Worm (Caenorhabditis elegans) whole organism, L4 larva: ENCODE data around the gene lron-5.

ENCODE experiments used
- D1046.2 ChIP-seq: fragments of 200-800 bp; sonication (Bioruptor generic); IDR thresholded peaks from 2 replicates; pipeline ENCODE4 v1.3.6; 2022; ENCODE audit warnings: missing genetic modification characterization, missing compliant biosample characterization
- F37D6.2 ChIP-seq: sonication (generic microtip); optimal IDR thresholded peaks from 2 replicates; lab custom pipeline; 2016; ENCODE audit warnings: mild to moderate bottlenecking, missing genetic modification characterization, missing compliant biosample characterization
- F44E2.7 ChIP-seq: fragments of 200-800 bp; sonication (Bioruptor generic); IDR thresholded peaks from 2 replicates; pipeline ENCODE4 v2.1.2; 2022; ENCODE audit warnings: missing genetic modification characterization, missing compliant biosample characterization
- F49E8.2 ChIP-seq: sonication (generic microtip); optimal IDR thresholded peaks from 2 replicates; lab custom pipeline; 2016; ENCODE audit warnings: missing compliant biosample characterization, mild to moderate bottlenecking, missing genetic modification characterization, borderline replicate concordance
- R02D3.7 ChIP-seq: fragments of 150-350 bp; sonication (generic microtip); optimal IDR thresholded peaks from 3 replicates; lab custom pipeline; 2014; ENCODE audit warnings: missing biosample characterization, missing genetic modification characterization
- Y75B8A.6 ChIP-seq: fragments of 200-800 bp; sonication (Bioruptor generic); IDR thresholded peaks from 2 replicates; pipeline ENCODE4 v1.3.6; 2022; ENCODE audit warnings: missing genetic modification reagents, missing genetic modification characterization, missing compliant biosample characterization
- ZK337.2 ChIP-seq: fragments of 200-800 bp; sonication (Bioruptor generic); IDR thresholded peaks from 2 replicates; pipeline ENCODE4 v1.3.6; 2022; ENCODE audit warnings: missing genetic modification reagents, missing genetic modification characterization, missing compliant biosample characterization
- aha-1 ChIP-seq: fragments of 150-350 bp; peaks from one replicate; lab custom pipeline; 2014; ENCODE audit warnings: missing biosample characterization, missing genetic modification characterization
- aly-2 ChIP-seq: sonication (generic microtip); optimal IDR thresholded peaks from 2 replicates; lab custom pipeline; 2018; ENCODE audit warnings: missing biosample characterization, missing genetic modification characterization
- ama-1 ChIP-seq: fragments of 150-350 bp; optimal IDR thresholded peaks from 2 replicates; lab custom pipeline; 2014; ENCODE audit warnings: inconsistent platforms, mixed read lengths
- arid-1 ChIP-seq: fragments of 200-800 bp; sonication (Bioruptor generic); conservative IDR thresholded peaks from 2 replicates; pipeline ENCODE4 v1.3.6; 2022; ENCODE audit warnings: missing genetic modification reagents, missing genetic modification characterization, missing compliant biosample characterization
- ceh-20 ChIP-seq: fragments of 200-800 bp; sonication (Bioruptor generic); IDR thresholded peaks from 2 replicates; pipeline ENCODE4 v1.3.6; 2022; ENCODE audit warnings: missing genetic modification reagents, missing genetic modification characterization, missing compliant biosample characterization
- ceh-62 ChIP-seq: sonication (generic microtip); optimal IDR thresholded peaks from 2 replicates; lab custom pipeline; 2017; ENCODE audit warnings: missing biosample characterization, missing genetic modification characterization
- ces-1 ChIP-seq: fragments of 150-350 bp; sonication (generic microtip); optimal IDR thresholded peaks from 4 replicates; lab custom pipeline; 2014; ENCODE audit warnings: missing biosample characterization, missing genetic modification reagents, missing genetic modification characterization
- daf-16 ChIP-seq, 3 experiments: sonication (generic microtip); optimal IDR thresholded peaks; 2 replicates each; lab custom pipeline; 2016 to 2017; ENCODE audit warnings: missing genetic modification characterization in 3 of 3, missing genetic modification reagents in 3 of 3, mild to moderate bottlenecking in 2 of 3, missing compliant biosample characterization in 2 of 3, missing biosample characterization in 1 of 3, moderate library complexity in 1 of 3
- daf-19 ChIP-seq: fragments of 200-800 bp; sonication (Bioruptor generic); conservative IDR thresholded peaks from 2 replicates; pipeline ENCODE4 v1.3.6; 2022; ENCODE audit warnings: missing genetic modification characterization, missing compliant biosample characterization
- dpl-1 ChIP-seq: fragments of 150-350 bp; optimal IDR thresholded peaks from 2 replicates; lab custom pipeline; 2014; ENCODE audit warnings: missing biosample characterization, missing genetic modification reagents, missing genetic modification characterization
- dve-1 ChIP-seq: sonication (generic microtip); optimal IDR thresholded peaks from 2 replicates; lab custom pipeline; 2017; ENCODE audit warnings: antibody characterized with exemption, mild to moderate bottlenecking, missing genetic modification characterization, missing compliant biosample characterization; ENCODE audit not compliant: insufficient read depth
- egl-43 ChIP-seq: fragments of 200-800 bp; sonication (Bioruptor generic); IDR thresholded peaks from 2 replicates; pipeline ENCODE4 v1.3.6; 2022; ENCODE audit warnings: missing genetic modification reagents, missing genetic modification characterization, missing compliant biosample characterization
- fkh-10 ChIP-seq: fragments of 150-350 bp; optimal IDR thresholded peaks from 2 replicates; lab custom pipeline; 2014; ENCODE audit warnings: missing biosample characterization, missing genetic modification reagents, missing genetic modification characterization
- gei-8 ChIP-seq: fragments of 200-800 bp; sonication (Bioruptor generic); optimal IDR thresholded peaks from 2 replicates; lab custom pipeline; 2018; ENCODE audit warnings: mild to moderate bottlenecking, missing genetic modification characterization, missing compliant biosample characterization
- hif-1 ChIP-seq, 2 experiments: sonication (generic microtip); optimal IDR thresholded peaks; 2 replicates each; lab custom pipeline; 2016 to 2017; ENCODE audit warnings: missing compliant biosample characterization in 2 of 2, missing genetic modification characterization in 2 of 2, missing genetic modification reagents in 2 of 2, missing genotype in 2 of 2, mild to moderate bottlenecking in 1 of 2
- hlh-11 ChIP-seq: fragments of 200-800 bp; sonication (Bioruptor generic); optimal IDR thresholded peaks from 2 replicates; lab custom pipeline; 2018; ENCODE audit warnings: mild to moderate bottlenecking, missing genetic modification characterization, missing compliant biosample characterization
- lim-7 ChIP-seq: fragments of 200-800 bp; sonication (Bioruptor generic); IDR thresholded peaks from 2 replicates; pipeline ENCODE4 v1.3.6; 2022; ENCODE audit warnings: missing genetic modification characterization, missing compliant biosample characterization
- lin-15B ChIP-seq: fragments of 150-350 bp; sonication (generic microtip); optimal IDR thresholded peaks from 3 replicates; lab custom pipeline; 2014; ENCODE audit warnings: missing biosample characterization, missing genetic modification characterization
- lin-29 ChIP-seq: fragments of 200-800 bp; sonication (Bioruptor generic); IDR thresholded peaks from 2 replicates; pipeline ENCODE4 v1.3.6; 2022; ENCODE audit warnings: missing genetic modification reagents, missing genetic modification characterization, missing compliant biosample characterization
- madf-5 ChIP-seq, 2 experiments: fragments of 200-800 bp; sonication (Bioruptor generic); IDR thresholded peaks; 2 replicates each; pipeline ENCODE4 v1.3.6; 2022; ENCODE audit warnings: missing compliant biosample characterization in 2 of 2, missing genetic modification characterization in 2 of 2
- madf-9 ChIP-seq: fragments of 200-800 bp; sonication (Bioruptor generic); conservative IDR thresholded peaks from 2 replicates; pipeline ENCODE4 v1.3.6; 2022; ENCODE audit warnings: missing genetic modification reagents, missing genetic modification characterization, missing compliant biosample characterization
- mdl-1 ChIP-seq, 2 experiments: fragments of 150-350 bp in 1 of 2; sonication (generic microtip) in 1 of 2; optimal IDR thresholded peaks; 2 replicates each; lab custom pipeline; 2014 to 2017; ENCODE audit warnings: missing biosample characterization in 2 of 2, missing genetic modification characterization in 2 of 2
- mes-2 ChIP-seq: sonication (generic microtip); optimal IDR thresholded peaks from 2 replicates; lab custom pipeline; 2016; ENCODE audit warnings: missing genotype, mild to moderate bottlenecking, missing genetic modification characterization, missing compliant biosample characterization; ENCODE audit not compliant: poor library complexity, severe bottlenecking
- nhr-10 ChIP-seq: fragments of 150-350 bp; optimal IDR thresholded peaks from 2 replicates; lab custom pipeline; 2014; ENCODE audit warnings: missing biosample characterization, missing genetic modification characterization
- nhr-102 ChIP-seq: sonication (generic microtip); optimal IDR thresholded peaks from 2 replicates; lab custom pipeline; 2016; ENCODE audit warnings: mild to moderate bottlenecking, missing genetic modification characterization, moderate library complexity, missing compliant biosample characterization
- nhr-237 ChIP-seq: sonication (generic microtip); optimal IDR thresholded peaks from 2 replicates; lab custom pipeline; 2017; ENCODE audit warnings: missing biosample characterization, missing genetic modification characterization
- nhr-42 ChIP-seq: fragments of 200-800 bp; sonication (Bioruptor generic); IDR thresholded peaks from 2 replicates; pipeline ENCODE4 v1.3.6; 2022; ENCODE audit warnings: missing genetic modification characterization, missing compliant biosample characterization
- nhr-6 ChIP-seq: fragments of 150-350 bp; optimal IDR thresholded peaks from 2 replicates; lab custom pipeline; 2014; ENCODE audit warnings: missing biosample characterization, missing genetic modification characterization
- nhr-76 ChIP-seq: fragments of 150-350 bp; optimal IDR thresholded peaks from 2 replicates; lab custom pipeline; 2014; ENCODE audit warnings: missing biosample characterization, missing genetic modification characterization
- php-3 ChIP-seq: fragments of 200-800 bp; sonication (Bioruptor generic); IDR thresholded peaks from 2 replicates; pipeline ENCODE4 v1.3.6; 2022; ENCODE audit warnings: missing genetic modification reagents, missing genetic modification characterization, missing compliant biosample characterization
- rbr-2 ChIP-seq: sonication (generic microtip); optimal IDR thresholded peaks from 2 replicates; lab custom pipeline; 2016; ENCODE audit warnings: missing genotype, missing genetic modification characterization, missing compliant biosample characterization
- sdz-12 ChIP-seq: fragments of 200-800 bp; sonication (Bioruptor generic); optimal IDR thresholded peaks from 2 replicates; lab custom pipeline; 2018; ENCODE audit warnings: mild to moderate bottlenecking, missing genetic modification characterization, missing compliant biosample characterization
- skn-1 ChIP-seq: fragments of 150-350 bp; optimal IDR thresholded peaks from 2 replicates; lab custom pipeline; 2014; ENCODE audit warnings: missing biosample characterization, missing genetic modification characterization
- spr-1 ChIP-seq: sonication (generic microtip); optimal IDR thresholded peaks from 2 replicates; lab custom pipeline; 2016; ENCODE audit warnings: mild to moderate bottlenecking, missing genetic modification characterization, missing compliant biosample characterization
- spr-3 ChIP-seq: fragments of 200-800 bp; sonication (Bioruptor generic); optimal IDR thresholded peaks from 2 replicates; lab custom pipeline; 2018; ENCODE audit warnings: mild to moderate bottlenecking, missing genetic modification characterization, missing compliant biosample characterization
- tag-97 ChIP-seq: fragments of 200-800 bp; sonication (Bioruptor generic); IDR thresholded peaks from 2 replicates; pipeline ENCODE4 v1.3.6; 2022; ENCODE audit warnings: missing genetic modification characterization, missing compliant biosample characterization
- tra-1 ChIP-seq: fragments of 200-800 bp; sonication (Bioruptor generic); IDR thresholded peaks from 2 replicates; pipeline ENCODE4 v1.3.6; 2022; ENCODE audit warnings: missing genetic modification reagents, missing genetic modification characterization, missing compliant biosample characterization
- zag-1 ChIP-seq: fragments of 150-350 bp; optimal IDR thresholded peaks from 2 replicates; lab custom pipeline; 2014; ENCODE audit warnings: missing biosample characterization, missing genetic modification characterization
- zip-11 ChIP-seq: fragments of 200-800 bp; sonication (Bioruptor generic); IDR thresholded peaks from 2 replicates; pipeline ENCODE4 v1.3.6; 2022; ENCODE audit warnings: missing genetic modification characterization, missing compliant biosample characterization
- zip-2 ChIP-seq: fragments of 150-350 bp; optimal IDR thresholded peaks from 2 replicates; lab custom pipeline; 2014; ENCODE audit warnings: missing biosample characterization, missing genetic modification characterization
- ztf-7 ChIP-seq: fragments of 150-350 bp; optimal IDR thresholded peaks from 2 replicates; lab custom pipeline; 2014; ENCODE audit warnings: missing biosample characterization, missing genetic modification characterization

The lron-5 gene

DNA sequence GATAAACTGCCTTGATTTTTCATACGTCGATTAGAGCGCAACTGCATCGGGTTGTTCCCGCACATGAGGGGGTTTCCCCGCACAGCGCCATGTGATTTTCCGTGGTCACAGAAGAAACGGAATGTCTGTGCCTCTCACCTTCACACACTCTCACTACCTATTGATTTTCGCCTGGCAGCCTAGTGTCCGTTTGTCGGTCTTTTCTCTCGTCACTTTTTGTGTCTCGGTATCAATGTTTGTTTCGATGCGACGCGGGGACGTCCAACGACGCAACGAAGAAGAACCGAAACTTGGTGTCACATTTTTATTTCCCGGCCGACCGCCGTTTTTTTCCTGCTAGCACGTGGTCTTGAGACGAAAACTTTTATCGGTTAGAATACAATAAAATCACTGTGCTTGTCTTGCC lies 26.5 kb downstream of the lron-5 start (continued):
- peak; percentile 81 to 98 for TF ChIP-seq hif-1 (tag; optimal IDR thresholded peaks at IDR 0.05; lab: Kevin White, UChicago)
- TF ChIP-seq nhr-6: peak; percentile 93
- TF ChIP-seq Y75B8A.6 (GFP tag; lab: Robert Waterston, UW): no peak
- peak; percentile 94 for TF ChIP-seq rbr-2
- TF ChIP-seq zag-1 (tag; lab: Kevin White, UChicago): no peak
- TF ChIP-seq fkh-10: peak; percentile 57
- TF ChIP-seq F37D6.2 (tag; lab: Kevin White, UChicago): peak; percentile 77
- peak; percentile 78 for TF ChIP-seq mes-2 (tag; lab: Kevin White, UChicago)
- TF ChIP-seq tra-1: peak; percentile 90
- TF ChIP-seq zip-2 (tag; lab: Kevin White, UChicago): peak; percentile 44
- no peak for TF ChIP-seq skn-1 (tag; lab: Kevin White, UChicago)
- TF ChIP-seq nhr-237 (tag; lab: Kevin White, UChicago): peak; percentile 2
- TF ChIP-seq daf-16 (GFP tag; optimal IDR thresholded peaks at IDR 0.05; lab: Kevin White, UChicago): peak; percentile 54 to 75
- peak; percentile 77 for TF ChIP-seq daf-16 (tag; optimal IDR thresholded peaks at IDR 0.05; lab: Kevin White, UChicago)
- TF ChIP-seq spr-1 (tag; lab: Kevin White, UChicago): peak; percentile 78
- TF ChIP-seq ceh-20 (GFP tag; lab: Robert Waterston, UW): peak; percentile 89
- TF ChIP-seq aha-1 (tag; lab: Kevin White, UChicago): peak; percentile 99
- peak; percentile 73; the same call in 1 of the 2 replicates for TF ChIP-seq lin-29 (GFP tag; lab: Robert Waterston, UW)
- peak; percentile 100 for TF ChIP-seq hlh-11 (tag; lab: Kevin White, UChicago)
- TF ChIP-seq nhr-10 (tag; lab: Kevin White, UChicago): peak; percentile 86
- TF ChIP-seq D1046.2: no peak
- TF ChIP-seq egl-43 (GFP tag; lab: Robert Waterston, UW): no peak
- no peak for TF ChIP-seq lim-7 (GFP tag; lab: Robert Waterston, UW)
- no peak for TF ChIP-seq aly-2 (tag; lab: Kevin White, UChicago)
- TF ChIP-seq madf-9 (GFP tag; lab: Robert Waterston, UW): peak; percentile 87

DNA sequence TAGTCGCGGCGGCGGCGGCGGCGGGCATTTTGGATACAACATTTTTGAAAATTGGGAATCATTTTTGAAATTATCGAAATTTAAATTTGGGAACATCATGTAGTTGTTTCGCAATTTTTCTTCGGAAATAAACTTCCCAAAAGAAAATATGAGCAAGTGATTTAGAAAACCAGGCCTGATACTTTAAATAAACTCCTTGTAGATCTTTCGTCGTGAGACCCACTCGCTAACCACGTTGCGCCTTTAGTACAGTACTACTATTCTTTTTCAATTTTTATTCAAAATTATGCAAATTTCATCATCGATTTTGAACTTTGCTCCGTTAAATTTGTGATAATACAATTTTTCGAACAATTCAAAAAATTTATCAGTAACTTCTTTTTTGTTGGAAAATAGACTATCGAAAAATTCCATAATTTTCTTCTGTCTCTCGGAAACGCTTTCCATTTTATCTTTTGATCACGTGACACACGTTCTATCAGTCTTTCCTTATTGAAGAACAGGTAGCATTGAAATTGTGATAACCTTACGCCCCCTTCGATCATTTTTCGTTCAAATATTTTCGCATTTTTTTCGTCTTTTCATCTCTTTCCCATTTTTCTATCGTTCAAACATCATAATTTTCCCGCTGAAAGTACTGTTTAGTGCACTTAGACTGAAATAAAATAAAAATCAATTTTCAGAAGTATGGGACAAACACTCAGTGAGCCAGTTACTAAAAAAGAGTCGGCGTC lies 27.1 kb downstream of the lron-5 start, which contains the start of gene ppm-2:
Gene ppm-2 (plus strand): TSS at position 684 of the 734 bp plus-strand sequence.
- no peak for TF ChIP-seq zip-2 (tag; lab: Kevin White, UChicago)
- no peak for TF ChIP-seq spr-3 (GFP tag; lab: Kevin White, UChicago)
- no peak for TF ChIP-seq ceh-62
- TF ChIP-seq ama-1 (lab: Kevin White, UChicago): no peak
- no peak for TF ChIP-seq aha-1 (tag; lab: Kevin White, UChicago)
- TF ChIP-seq dve-1 (tag; lab: Kevin White, UChicago): peak; percentile 55
- TF ChIP-seq nhr-42 (GFP tag; lab: Robert Waterston, UW): no peak
- no peak for TF ChIP-seq sdz-12 (GFP tag; lab: Kevin White, UChicago)
- no peak for TF ChIP-seq fkh-10
- no peak for TF ChIP-seq ZK337.2 (GFP tag; lab: Robert Waterston, UW)
- no peak for TF ChIP-seq daf-19 (GFP tag; lab: Robert Waterston, UW)
- TF ChIP-seq nhr-76 (tag; lab: Kevin White, UChicago): no peak
- no peak for TF ChIP-seq ceh-20 (GFP tag; lab: Robert Waterston, UW)
- TF ChIP-seq lin-15B (tag; lab: Kevin White, UChicago): no peak
- no peak for TF ChIP-seq tag-97
- no peak for TF ChIP-seq zip-11 (GFP tag; lab: Robert Waterston, UW)
- TF ChIP-seq mes-2 (tag; lab: Kevin White, UChicago): no peak
- TF ChIP-seq F49E8.2 (tag; lab: Kevin White, UChicago): no peak
- TF ChIP-seq nhr-10 (tag; lab: Kevin White, UChicago): no peak
- TF ChIP-seq dpl-1 (GFP tag; lab: Kevin White, UChicago): no peak
- no peak for TF ChIP-seq ces-1 (GFP tag; lab: Kevin White, UChicago)
- TF ChIP-seq R02D3.7 (tag; lab: Kevin White, UChicago): no peak
- TF ChIP-seq spr-1 (tag; lab: Kevin White, UChicago): no peak
- TF ChIP-seq D1046.2: no peak
- no peak for TF ChIP-seq ztf-7 (tag; lab: Kevin White, UChicago)
- TF ChIP-seq arid-1 (GFP tag; lab: Robert Waterston, UW): no peak
- TF ChIP-seq mdl-1 (tag; optimal IDR thresholded peaks at IDR 0.05; lab: Kevin White, UChicago): peak in 1 of 2 experiments; percentile 10
- no peak for TF ChIP-seq F44E2.7 (GFP tag; lab: Robert Waterston, UW)
- no peak for TF ChIP-seq php-3 (GFP tag; lab: Robert Waterston, UW)
- no peak for TF ChIP-seq Y75B8A.6 (GFP tag; lab: Robert Waterston, UW)
- TF ChIP-seq gei-8 (GFP tag; lab: Kevin White, UChicago): no peak
- no peak for TF ChIP-seq madf-5 (GFP tag; IDR thresholded peaks at IDR 0.05; lab: Robert Waterston, UW)
- no peak for TF ChIP-seq nhr-102
